Worm (Caenorhabditis elegans) whole organism, L4 larva: ENCODE data around the gene hlh-31.

Experiments
- T20F7.1 ChIP-seq: fragments of 200-800 bp; sonication (Bioruptor generic); optimal IDR thresholded peaks from 2 replicates; lab custom pipeline; 2018; ENCODE audit warnings: mild to moderate bottlenecking, missing genetic modification characterization, missing compliant biosample characterization
- dmd-9 ChIP-seq: fragments of 200-800 bp; sonication (Bioruptor generic); IDR thresholded peaks from 2 replicates; pipeline ENCODE4 v1.3.6; 2022; ENCODE audit warnings: missing genetic modification reagents, missing genetic modification characterization, missing compliant biosample characterization
- egl-27 ChIP-seq: sonication (generic microtip); optimal IDR thresholded peaks from 3 replicates; lab custom pipeline; 2017; ENCODE audit warnings: missing biosample characterization, missing genetic modification reagents, missing genetic modification characterization
- fkh-10 ChIP-seq: fragments of 150-350 bp; optimal IDR thresholded peaks from 2 replicates; lab custom pipeline; 2014; ENCODE audit warnings: missing biosample characterization, missing genetic modification reagents, missing genetic modification characterization
- lir-3 ChIP-seq: sonication (generic microtip); optimal IDR thresholded peaks from 2 replicates; lab custom pipeline; 2016; ENCODE audit warnings: mild to moderate bottlenecking, missing genetic modification characterization, missing compliant biosample characterization
- nhr-28 ChIP-seq: fragments of 150-350 bp; optimal IDR thresholded peaks from 2 replicates; lab custom pipeline; 2014; ENCODE audit warnings: missing biosample characterization, missing genetic modification characterization
- nhr-76 ChIP-seq: fragments of 150-350 bp; optimal IDR thresholded peaks from 2 replicates; lab custom pipeline; 2014; ENCODE audit warnings: missing biosample characterization, missing genetic modification characterization
- nhr-77 ChIP-seq: fragments of 150-350 bp; optimal IDR thresholded peaks from 2 replicates; lab custom pipeline; 2014; ENCODE audit warnings: missing biosample characterization, missing genetic modification characterization
- pha-4 ChIP-seq, 2 experiments: fragments of 150-350 bp in 1 of 2; fragments of 200-800 bp in 1 of 2; sonication (Bioruptor generic) in 1 of 2; IDR thresholded peaks in 1 of 2; optimal IDR thresholded peaks in 1 of 2; 2 replicates each; pipeline versions ENCODE4 v1.3.6 to Lab custom; 2014 to 2022; ENCODE audit warnings: missing genetic modification characterization in 2 of 2, missing genetic modification reagents in 2 of 2, missing biosample characterization in 1 of 2, missing compliant biosample characterization in 1 of 2
- spr-3 ChIP-seq: fragments of 200-800 bp; sonication (Bioruptor generic); optimal IDR thresholded peaks from 2 replicates; lab custom pipeline; 2018; ENCODE audit warnings: mild to moderate bottlenecking, missing genetic modification characterization, missing compliant biosample characterization
- zip-11 ChIP-seq: fragments of 200-800 bp; sonication (Bioruptor generic); IDR thresholded peaks from 2 replicates; pipeline ENCODE4 v1.3.6; 2022; ENCODE audit warnings: missing genetic modification characterization, missing compliant biosample characterization

ce11 chrIV:16221559-16221958 lies 35.9 kb upstream of the hlh-31 start, which contains the start of gene srv-11:
- no peak for TF ChIP-seq nhr-77 (tag; lab: Kevin White, UChicago)
- TF ChIP-seq zip-11 (GFP tag; lab: Robert Waterston, UW): no peak
- no peak for TF ChIP-seq nhr-28
- TF ChIP-seq fkh-10 (GFP tag; lab: Kevin White, UChicago): no peak
- TF ChIP-seq pha-4 (GFP tag; IDR thresholded peaks at IDR 0.05; lab: Robert Waterston, UW): no peak
- TF ChIP-seq pha-4 (tag; optimal IDR thresholded peaks at IDR 0.05; lab: Kevin White, UChicago): no peak
- no peak for TF ChIP-seq T20F7.1 (GFP tag; lab: Kevin White, UChicago)
- TF ChIP-seq spr-3: no peak
- TF ChIP-seq nhr-76 (tag; lab: Kevin White, UChicago): no peak
- TF ChIP-seq egl-27: no peak
- TF ChIP-seq dmd-9 (GFP tag; lab: Robert Waterston, UW): no peak
- TF ChIP-seq lir-3 (tag; lab: Kevin White, UChicago): no peak
